Worm (Caenorhabditis elegans): ENCODE results near the gene C03F11.4.

The C03F11.4 gene

DNA sequence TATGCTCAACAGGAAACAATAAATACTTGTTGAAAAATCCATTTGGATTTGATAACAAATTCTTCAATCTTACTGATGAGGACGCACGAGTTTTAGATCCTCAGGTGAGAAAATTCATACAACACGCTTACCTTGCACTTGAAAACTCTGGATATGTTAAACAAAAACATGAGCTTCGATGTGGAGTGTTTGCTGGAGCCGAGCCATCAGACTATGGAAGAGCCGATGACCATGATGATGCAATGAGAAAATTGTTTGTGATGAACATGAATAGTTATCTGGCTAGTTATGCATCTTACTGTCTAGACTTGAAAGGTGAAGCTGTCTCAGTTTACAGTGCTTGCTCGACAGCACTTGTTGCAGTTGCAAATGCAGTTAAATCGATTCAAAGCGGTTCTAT lies 27.7 kb upstream of the C03F11.4 start:
- TF ChIP-seq F57A8.1 (GFP tag; optimal IDR thresholded peaks at IDR 0.05) (no peak), ccch-3 (GFP tag; optimal IDR thresholded peaks at IDR 0.05) (no peak), tbp1 (GFP tag; optimal IDR thresholded peaks at IDR 0.05) (no peak), pha-4 (tag; optimal IDR thresholded peaks at IDR 0.05) (no peak), hmg-1.2 (GFP tag; IDR thresholded peaks at IDR 0.05) (no peak), lin-54 (GFP tag; optimal IDR thresholded peaks at IDR 0.05) (no peak), efl-1 (GFP tag; optimal IDR thresholded peaks at IDR 0.05) (no peak), snpc-1.3 (tag; optimal IDR thresholded peaks at IDR 0.05; ENCODE audit: insufficient read depth) (no peak)

- TF ChIP-seq Y67H2A.10 (GFP tag; conservative IDR thresholded peaks at IDR 0.05) (no peak), chd-7 (tag; optimal IDR thresholded peaks at IDR 0.05) (peak; percentile 96), nfya-2 (GFP tag; IDR thresholded peaks at IDR 0.05) (no peak), mxl-1 (tag; optimal IDR thresholded peaks at IDR 0.05) (peak; percentile 55), lag-1 (GFP tag; IDR thresholded peaks at IDR 0.05) (0 out of 2 replicates have a peak, but pooled peaks have one; percentile 88), hrde-1 (tag; optimal IDR thresholded peaks at IDR 0.05; ENCODE audit: borderline replicate concordance) (no peak), atf-7 (tag; optimal IDR thresholded peaks at IDR 0.05) (peak; percentile 94), F33H1.4 (GFP tag; IDR thresholded peaks at IDR 0.05) (no peak), die-1 (tag; optimal IDR thresholded peaks at IDR 0.05) (peak; percentile 42), mcd-1 (GFP tag; IDR thresholded peaks at IDR 0.05) (peak; percentile 89), attf-6 (GFP tag; IDR thresholded peaks at IDR 0.05) (no peak), B0035.1 (tag; optimal IDR thresholded peaks at IDR 0.05) (peak; percentile 93), lin-54 (GFP tag; optimal IDR thresholded peaks at IDR 0.05) (peak; percentile 86), F55B11.4 (tag; optimal IDR thresholded peaks at IDR 0.05; ENCODE audit: borderline replicate concordance, insufficient read depth) (no peak), ztf-22 (GFP tag; optimal IDR thresholded peaks at IDR 0.05) (peak; percentile 72), mes-4 (tag; optimal IDR thresholded peaks at IDR 0.05) (no peak), cebp-2 (GFP tag; IDR thresholded peaks at IDR 0.05) (peak; percentile 91), hsf-1 (GFP tag; IDR thresholded peaks at IDR 0.05) (no peak), snpc-1.3 (tag; optimal IDR thresholded peaks at IDR 0.05; ENCODE audit: insufficient read depth) (no peak), nhr-27 (tag; optimal IDR thresholded peaks at IDR 0.05) (peak; percentile 78), snpc-4 (GFP tag; optimal IDR thresholded peaks at IDR 0.05) (no peak), snpc-4 (tag; optimal IDR thresholded peaks at IDR 0.05) (peak in 1 of 4 experiments; percentile 68), nfyb-1 (GFP tag; IDR thresholded peaks at IDR 0.05) (peak; percentile 97), ceh-91 (GFP tag; IDR thresholded peaks at IDR 0.05) (no peak), ztf-28 (GFP tag; IDR thresholded peaks at IDR 0.05) (no peak), zim-3 (tag; optimal IDR thresholded peaks at IDR 0.05) (peak; percentile 14), unc-130 (GFP tag; optimal IDR thresholded peaks at IDR 0.05) (no peak), hlh-26 (GFP tag; conservative IDR thresholded peaks at IDR 0.05) (no peak), hlh-12 (tag; optimal IDR thresholded peaks at IDR 0.05) (no peak), dpff-1 (tag; optimal IDR thresholded peaks at IDR 0.05) (peak; percentile 85), Y79H2A.3 (GFP tag; conservative IDR thresholded peaks at IDR 0.05) (no peak), lsy-27 (tag; optimal IDR thresholded peaks at IDR 0.05; ENCODE audit: borderline replicate concordance, insufficient read depth) (no peak), F52B5.7 (tag; optimal IDR thresholded peaks at IDR 0.05) (peak; percentile 70), egl-44 (GFP tag; IDR thresholded peaks at IDR 0.05) (peak; percentile 96), B0336.3 (GFP tag; IDR thresholded peaks at IDR 0.05) (peak; percentile 99), ama-1 (optimal IDR thresholded peaks at IDR 0.05) (no peak), ama-1 (GFP tag; optimal IDR thresholded peaks at IDR 0.05) (no peak), madf-8 (GFP tag; conservative IDR thresholded peaks at IDR 0.05) (no peak), rcor-1 (GFP tag; IDR thresholded peaks at IDR 0.05) (peak; percentile 94), T07F8.4 (tag; optimal IDR thresholded peaks at IDR 0.05) (peak; percentile 86), egrh-3 (GFP tag; IDR thresholded peaks at IDR 0.05) (no peak), K11D2.4 (GFP tag; IDR thresholded peaks at IDR 0.05) (peak; percentile 98)
Measured at ce11 chrX:5429335-5429734, 23.1 kb upstream of the C03F11.4 start.
